Worm (Caenorhabditis elegans) whole organism, L4 larva: Measurements from ENCODE around the gene hst-3.2.

Experiments
- F44E2.7 ChIP-seq: fragments of 200-800 bp; sonication (Bioruptor generic); IDR thresholded peaks from 2 replicates; pipeline ENCODE4 v2.1.2; 2022; ENCODE audit warnings: missing genetic modification characterization, missing compliant biosample characterization
- F49E8.2 ChIP-seq: sonication (generic microtip); optimal IDR thresholded peaks from 2 replicates; lab custom pipeline; 2016; ENCODE audit warnings: missing compliant biosample characterization, mild to moderate bottlenecking, missing genetic modification characterization, borderline replicate concordance
- R02D3.7 ChIP-seq: fragments of 150-350 bp; sonication (generic microtip); optimal IDR thresholded peaks from 3 replicates; lab custom pipeline; 2014; ENCODE audit warnings: missing biosample characterization, missing genetic modification characterization
- T20F7.1 ChIP-seq: fragments of 200-800 bp; sonication (Bioruptor generic); optimal IDR thresholded peaks from 2 replicates; lab custom pipeline; 2018; ENCODE audit warnings: mild to moderate bottlenecking, missing genetic modification characterization, missing compliant biosample characterization
- Y48G9A.11 ChIP-seq: fragments of 200-800 bp; sonication (Bioruptor generic); IDR thresholded peaks from 2 replicates; pipeline ENCODE4 v1.3.6; 2022; ENCODE audit warnings: missing genetic modification reagents, missing genetic modification characterization, missing compliant biosample characterization
- Y5F2A.4 ChIP-seq: fragments of 200-800 bp; sonication (Bioruptor generic); optimal IDR thresholded peaks from 2 replicates; lab custom pipeline; 2018; ENCODE audit warnings: mild to moderate bottlenecking, missing genetic modification characterization, missing compliant biosample characterization
- Y75B8A.6 ChIP-seq: fragments of 200-800 bp; sonication (Bioruptor generic); IDR thresholded peaks from 2 replicates; pipeline ENCODE4 v1.3.6; 2022; ENCODE audit warnings: missing genetic modification reagents, missing genetic modification characterization, missing compliant biosample characterization
- ZK337.2 ChIP-seq: fragments of 200-800 bp; sonication (Bioruptor generic); IDR thresholded peaks from 2 replicates; pipeline ENCODE4 v1.3.6; 2022; ENCODE audit warnings: missing genetic modification reagents, missing genetic modification characterization, missing compliant biosample characterization
- ZK546.5 ChIP-seq, 2 experiments: sonication (generic microtip); optimal IDR thresholded peaks; 2 replicates each; lab custom pipeline; 2017; ENCODE audit warnings: missing biosample characterization in 2 of 2, missing genetic modification characterization in 2 of 2
- aly-2 ChIP-seq: sonication (generic microtip); optimal IDR thresholded peaks from 2 replicates; lab custom pipeline; 2018; ENCODE audit warnings: missing biosample characterization, missing genetic modification characterization
- ama-1 ChIP-seq: fragments of 150-350 bp; optimal IDR thresholded peaks from 2 replicates; lab custom pipeline; 2014; ENCODE audit warnings: inconsistent platforms, mixed read lengths
- ceh-20 ChIP-seq: fragments of 200-800 bp; sonication (Bioruptor generic); IDR thresholded peaks from 2 replicates; pipeline ENCODE4 v1.3.6; 2022; ENCODE audit warnings: missing genetic modification reagents, missing genetic modification characterization, missing compliant biosample characterization
- ceh-32 ChIP-seq: sonication (generic microtip); optimal IDR thresholded peaks from 2 replicates; lab custom pipeline; 2016; ENCODE audit warnings: mild to moderate bottlenecking, missing genetic modification characterization, missing compliant biosample characterization; ENCODE audit not compliant: poor library complexity
- ceh-44 ChIP-seq: fragments of 200-800 bp; sonication (Bioruptor generic); IDR thresholded peaks from 2 replicates; pipeline ENCODE4 v1.3.6; 2022; ENCODE audit warnings: missing genetic modification reagents, missing genetic modification characterization, missing compliant biosample characterization
- ceh-62 ChIP-seq: sonication (generic microtip); optimal IDR thresholded peaks from 2 replicates; lab custom pipeline; 2017; ENCODE audit warnings: missing biosample characterization, missing genetic modification characterization
- cey-2 ChIP-seq: sonication (generic microtip); optimal IDR thresholded peaks from 3 replicates; lab custom pipeline; 2017; ENCODE audit warnings: missing genetic modification characterization, mild to moderate bottlenecking, missing compliant biosample characterization, antibody characterized with exemption, borderline replicate concordance; ENCODE audit not compliant: insufficient read depth
- ctbp-1 ChIP-seq: fragments of 200-800 bp; sonication (Bioruptor generic); IDR thresholded peaks from 2 replicates; pipeline ENCODE4 v1.3.6; 2022; ENCODE audit warnings: missing genetic modification reagents, missing genetic modification characterization, missing compliant biosample characterization
- daf-16 ChIP-seq, 3 experiments: sonication (generic microtip); optimal IDR thresholded peaks; 2 replicates each; lab custom pipeline; 2016 to 2017; ENCODE audit warnings: missing genetic modification characterization in 3 of 3, missing genetic modification reagents in 3 of 3, mild to moderate bottlenecking in 2 of 3, missing compliant biosample characterization in 2 of 3, missing biosample characterization in 1 of 3, moderate library complexity in 1 of 3
- duxl-1 ChIP-seq: sonication (generic microtip); optimal IDR thresholded peaks from 2 replicates; lab custom pipeline; 2016; ENCODE audit warnings: mild to moderate bottlenecking, missing genetic modification characterization, moderate library complexity, missing compliant biosample characterization; ENCODE audit not compliant: poor library complexity
- egl-27 ChIP-seq: sonication (generic microtip); optimal IDR thresholded peaks from 3 replicates; lab custom pipeline; 2017; ENCODE audit warnings: missing biosample characterization, missing genetic modification reagents, missing genetic modification characterization
- fkh-10 ChIP-seq: fragments of 150-350 bp; optimal IDR thresholded peaks from 2 replicates; lab custom pipeline; 2014; ENCODE audit warnings: missing biosample characterization, missing genetic modification reagents, missing genetic modification characterization
- fos-1 ChIP-seq: fragments of 150-350 bp; optimal IDR thresholded peaks from 2 replicates; lab custom pipeline; 2014; ENCODE audit warnings: missing biosample characterization, missing genetic modification characterization
- hlh-11 ChIP-seq: fragments of 200-800 bp; sonication (Bioruptor generic); optimal IDR thresholded peaks from 2 replicates; lab custom pipeline; 2018; ENCODE audit warnings: mild to moderate bottlenecking, missing genetic modification characterization, missing compliant biosample characterization
- hlh-30 ChIP-seq: sonication (generic microtip); optimal IDR thresholded peaks from 2 replicates; lab custom pipeline; 2017; ENCODE audit warnings: antibody characterized with exemption, mild to moderate bottlenecking, missing genetic modification characterization, missing compliant biosample characterization; ENCODE audit not compliant: insufficient read depth
- hmg-1.1 ChIP-seq: fragments of 200-800 bp; sonication (Bioruptor generic); IDR thresholded peaks from 2 replicates; pipeline ENCODE4 v1.3.6; 2022; ENCODE audit warnings: missing genetic modification reagents, missing genetic modification characterization, missing compliant biosample characterization
- jun-1 ChIP-seq: fragments of 150-350 bp; optimal IDR thresholded peaks from 2 replicates; lab custom pipeline; 2014; ENCODE audit warnings: missing biosample characterization, missing genetic modification reagents, missing genetic modification characterization
- lin-1 ChIP-seq: fragments of 200-800 bp; sonication (Bioruptor generic); IDR thresholded peaks from 2 replicates; pipeline ENCODE4 v1.3.6; 2022; ENCODE audit warnings: missing genetic modification reagents, missing genetic modification characterization, missing compliant biosample characterization
- lin-13 ChIP-seq: fragments of 150-350 bp; optimal IDR thresholded peaks from 2 replicates; lab custom pipeline; 2014; ENCODE audit warnings: missing biosample characterization, missing genetic modification reagents, missing genetic modification characterization
- lin-15B ChIP-seq: fragments of 150-350 bp; sonication (generic microtip); optimal IDR thresholded peaks from 3 replicates; lab custom pipeline; 2014; ENCODE audit warnings: missing biosample characterization, missing genetic modification characterization
- lin-39 ChIP-seq: fragments of 150-350 bp; optimal IDR thresholded peaks from 2 replicates; lab custom pipeline; 2014; ENCODE audit warnings: missing biosample characterization, missing genetic modification reagents, missing genetic modification characterization
- lir-3 ChIP-seq: sonication (generic microtip); optimal IDR thresholded peaks from 2 replicates; lab custom pipeline; 2016; ENCODE audit warnings: mild to moderate bottlenecking, missing genetic modification characterization, missing compliant biosample characterization
- lsy-2 ChIP-seq, 2 experiments: fragments of 150-350 bp in 1 of 2; sonication (generic microtip) in 1 of 2; optimal IDR thresholded peaks; 2 replicates each; lab custom pipeline; 2014 to 2017; ENCODE audit warnings: missing biosample characterization in 2 of 2, missing genetic modification characterization in 2 of 2
- mdl-1 ChIP-seq, 2 experiments: fragments of 150-350 bp in 1 of 2; sonication (generic microtip) in 1 of 2; optimal IDR thresholded peaks; 2 replicates each; lab custom pipeline; 2014 to 2017; ENCODE audit warnings: missing biosample characterization in 2 of 2, missing genetic modification characterization in 2 of 2
- mep-1 ChIP-seq: fragments of 150-350 bp; sonication (generic microtip); optimal IDR thresholded peaks from 3 replicates; lab custom pipeline; 2014; ENCODE audit warnings: missing biosample characterization, missing genetic modification characterization
- mes-2 ChIP-seq: sonication (generic microtip); optimal IDR thresholded peaks from 2 replicates; lab custom pipeline; 2016; ENCODE audit warnings: missing genotype, mild to moderate bottlenecking, missing genetic modification characterization, missing compliant biosample characterization; ENCODE audit not compliant: poor library complexity, severe bottlenecking
- mxl-2 ChIP-seq: fragments of 200-800 bp; sonication (Bioruptor generic); conservative IDR thresholded peaks from 2 replicates; pipeline ENCODE4 v1.3.6; 2022; ENCODE audit warnings: missing genetic modification reagents, missing genetic modification characterization, missing compliant biosample characterization
- mxl-3 ChIP-seq: fragments of 200-800 bp; sonication (Bioruptor generic); optimal IDR thresholded peaks from 2 replicates; lab custom pipeline; 2018; ENCODE audit warnings: mild to moderate bottlenecking, missing genetic modification characterization, missing compliant biosample characterization
- nhr-28 ChIP-seq: fragments of 150-350 bp; optimal IDR thresholded peaks from 2 replicates; lab custom pipeline; 2014; ENCODE audit warnings: missing biosample characterization, missing genetic modification characterization
- nhr-76 ChIP-seq: fragments of 150-350 bp; optimal IDR thresholded peaks from 2 replicates; lab custom pipeline; 2014; ENCODE audit warnings: missing biosample characterization, missing genetic modification characterization
- saeg-2 ChIP-seq: fragments of 200-800 bp; sonication (Bioruptor generic); IDR thresholded peaks from 2 replicates; pipeline ENCODE4 v1.3.6; 2022; ENCODE audit warnings: missing genetic modification reagents, missing genetic modification characterization, missing compliant biosample characterization
- set-16 ChIP-seq: fragments of 200-800 bp; sonication (Bioruptor generic); IDR thresholded peaks from 2 replicates; pipeline ENCODE4 v1.3.6; 2022; ENCODE audit warnings: missing genetic modification reagents, missing genetic modification characterization, missing compliant biosample characterization
- skn-1 ChIP-seq: fragments of 150-350 bp; optimal IDR thresholded peaks from 2 replicates; lab custom pipeline; 2014; ENCODE audit warnings: missing biosample characterization, missing genetic modification characterization
- snpc-1.2 ChIP-seq: fragments of 200-800 bp; sonication (Bioruptor generic); IDR thresholded peaks from 2 replicates; pipeline ENCODE4 v1.3.6; 2022; ENCODE audit warnings: missing genetic modification reagents, missing genetic modification characterization, missing compliant biosample characterization
- unc-62 ChIP-seq, 3 experiments: fragments of 150-350 bp in 1 of 3; sonication (generic microtip); optimal IDR thresholded peaks in 2 of 3; peaks in 1 of 3; 1 replicate in 1 of 3; 2 replicates in 2 of 3; lab custom pipeline; 2014 to 2017; ENCODE audit warnings: missing biosample characterization in 3 of 3, missing genetic modification characterization in 3 of 3, missing genetic modification reagents in 3 of 3, missing genotype in 1 of 3
- vab-7 ChIP-seq: fragments of 200-800 bp; sonication (Bioruptor generic); IDR thresholded peaks from 2 replicates; pipeline ENCODE4 v1.3.6; 2022; ENCODE audit warnings: missing genetic modification reagents, missing genetic modification characterization, missing compliant biosample characterization
- zip-2 ChIP-seq: fragments of 150-350 bp; optimal IDR thresholded peaks from 2 replicates; lab custom pipeline; 2014; ENCODE audit warnings: missing biosample characterization, missing genetic modification characterization
- ztf-11 ChIP-seq: fragments of 150-350 bp; optimal IDR thresholded peaks from 2 replicates; lab custom pipeline; 2014; ENCODE audit warnings: missing biosample characterization, missing genetic modification characterization

Gene hst-3.2

DNA sequence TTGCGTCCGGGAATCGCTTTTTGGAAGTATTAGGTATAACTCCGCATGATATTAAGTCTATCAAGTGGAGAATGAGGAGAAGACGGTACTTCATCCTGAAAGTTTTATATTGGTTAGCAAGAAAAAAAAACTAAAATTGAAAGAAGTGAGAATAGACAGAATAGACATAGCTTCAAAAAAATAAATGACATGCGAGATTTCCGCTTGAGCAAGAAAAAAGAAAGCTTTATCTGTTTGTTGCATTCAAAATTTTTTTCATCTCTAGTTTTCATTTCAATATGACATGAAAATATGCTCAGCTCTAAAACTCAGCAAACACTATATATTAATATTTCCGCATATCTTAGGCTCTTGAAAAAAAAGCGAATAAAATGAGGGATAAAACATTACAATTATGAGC, at the start of gene hst-3.2:
Gene hst-3.2, minus strand, starts transcription at position 101 of the 400 bp plus-strand sequence.
- no peak for TF ChIP-seq Y5F2A.4 (GFP tag; lab: Kevin White, UChicago)
- no peak for TF ChIP-seq jun-1 (tag; lab: Kevin White, UChicago)
- no peak for TF ChIP-seq F44E2.7 (GFP tag; lab: Robert Waterston, UW)
- no peak for TF ChIP-seq mxl-2 (GFP tag; lab: Robert Waterston, UW)
- no peak for TF ChIP-seq nhr-28 (tag; lab: Kevin White, UChicago)
- no peak for TF ChIP-seq hmg-1.1 (GFP tag; lab: Robert Waterston, UW)
- no peak for TF ChIP-seq lin-1 (GFP tag; lab: Robert Waterston, UW)

DNA sequence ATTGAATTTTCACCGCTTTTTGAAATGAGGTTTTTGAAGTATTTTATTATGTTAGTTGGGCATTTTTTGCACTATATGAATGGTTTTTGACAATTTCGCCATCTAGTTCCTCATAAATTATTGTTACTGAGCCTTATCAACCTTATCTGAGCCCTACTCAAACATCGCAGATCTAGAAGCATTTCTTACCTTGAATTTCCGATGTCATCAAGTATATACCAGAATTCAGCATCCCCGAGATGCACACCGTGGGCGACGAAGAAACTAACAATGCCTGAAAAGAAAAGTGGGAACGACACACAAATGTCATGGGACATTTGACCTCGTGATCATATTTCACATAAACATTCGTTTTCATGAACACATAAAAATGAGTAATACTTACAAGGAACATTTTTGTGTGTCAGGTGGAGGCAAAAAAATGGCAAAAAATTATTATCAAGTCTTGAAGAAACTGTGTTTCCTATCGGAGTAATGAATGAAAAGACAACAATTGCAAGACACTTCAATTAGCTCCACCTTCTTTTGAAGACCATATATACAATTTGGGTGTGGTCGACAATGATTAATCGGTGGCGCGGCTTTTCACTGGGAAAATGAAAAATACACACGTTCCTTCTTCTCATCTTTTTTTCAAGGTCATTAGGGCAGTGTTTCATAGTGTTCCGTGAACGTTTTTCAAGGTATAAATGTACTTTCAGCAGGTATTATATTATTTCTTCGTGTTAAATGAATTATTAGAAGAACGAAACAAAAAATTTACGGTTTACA, 48.7 kb upstream of the hst-3.2 start:
- no peak for TF ChIP-seq zip-2 (tag; lab: Kevin White, UChicago)
- TF ChIP-seq fkh-10 (GFP tag; lab: Kevin White, UChicago), result no peak
- TF ChIP-seq F49E8.2 (tag; lab: Kevin White, UChicago), result no peak
- TF ChIP-seq ZK546.5 (tag; optimal IDR thresholded peaks at IDR 0.05; lab: Kevin White, UChicago), result no peak
- TF ChIP-seq snpc-1.2 (GFP tag; lab: Robert Waterston, UW), result no peak
- TF ChIP-seq ceh-20 (GFP tag; lab: Robert Waterston, UW), result peak; percentile 30; the same call in 1 of the 2 replicates
- TF ChIP-seq mdl-1 (tag; optimal IDR thresholded peaks at IDR 0.05; lab: Kevin White, UChicago), result peak in 1 of 2 experiments; percentile 2
- TF ChIP-seq vab-7 (GFP tag; lab: Robert Waterston, UW), result no peak
- TF ChIP-seq mxl-3 (GFP tag; lab: Kevin White, UChicago), result no peak
- TF ChIP-seq lin-13, result no peak
- TF ChIP-seq nhr-76 (tag; lab: Kevin White, UChicago), result no peak
- TF ChIP-seq daf-16 (GFP tag; optimal IDR thresholded peaks at IDR 0.05; lab: Kevin White, UChicago), result no peak
- TF ChIP-seq daf-16 (tag; optimal IDR thresholded peaks at IDR 0.05; lab: Kevin White, UChicago), result peak; percentile 70
- TF ChIP-seq ztf-11 (tag; lab: Kevin White, UChicago), result no peak
- no peak for TF ChIP-seq lin-39
- TF ChIP-seq mep-1 (tag; lab: Kevin White, UChicago), result peak; percentile 51
- no peak for TF ChIP-seq ctbp-1
- TF ChIP-seq fos-1 (tag; lab: Kevin White, UChicago), result no peak
- TF ChIP-seq R02D3.7 (tag; lab: Kevin White, UChicago), result no peak
- TF ChIP-seq ama-1 (lab: Kevin White, UChicago), result no peak
- no peak for TF ChIP-seq ceh-32
- TF ChIP-seq hlh-30, result peak; percentile 96
- TF ChIP-seq set-16 (GFP tag; lab: Robert Waterston, UW), result no peak
- TF ChIP-seq ceh-44, result no peak
- no peak for TF ChIP-seq cey-2
- no peak for TF ChIP-seq mxl-2 (GFP tag; lab: Robert Waterston, UW)
- TF ChIP-seq lsy-2 (tag; optimal IDR thresholded peaks at IDR 0.05; lab: Kevin White, UChicago), result peak in 1 of 2 experiments; percentile 39
- TF ChIP-seq hlh-11 (tag; lab: Kevin White, UChicago), result peak; percentile 73
- no peak for TF ChIP-seq lin-15B (tag; lab: Kevin White, UChicago)
- no peak for TF ChIP-seq skn-1 (tag; lab: Kevin White, UChicago)
- TF ChIP-seq Y75B8A.6, result no peak
- no peak for TF ChIP-seq T20F7.1 (GFP tag; lab: Kevin White, UChicago)
- TF ChIP-seq mes-2 (tag; lab: Kevin White, UChicago), result no peak
- TF ChIP-seq unc-62 (GFP tag; optimal IDR thresholded peaks at IDR 0.05 in 1 of 2; lab: Kevin White, UChicago), result no peak
- no peak for TF ChIP-seq unc-62 (tag; optimal IDR thresholded peaks at IDR 0.05; lab: Kevin White, UChicago)
- no peak for TF ChIP-seq lir-3 (tag; lab: Kevin White, UChicago)
- TF ChIP-seq ZK337.2, result no peak
- TF ChIP-seq Y48G9A.11 (GFP tag; lab: Robert Waterston, UW), result no peak
- TF ChIP-seq aly-2, result no peak
- TF ChIP-seq egl-27 (tag; lab: Kevin White, UChicago), result no peak
- no peak for TF ChIP-seq saeg-2 (GFP tag; lab: Robert Waterston, UW)
- no peak for TF ChIP-seq duxl-1 (tag; lab: Kevin White, UChicago)
- no peak for TF ChIP-seq ceh-62 (tag; lab: Kevin White, UChicago)
